Worm (Caenorhabditis elegans) whole organism, young adult: ENCODE data around the gene ugt-33.

Experiments
- ceh-91 ChIP-seq: fragments of 200-800 bp; sonication (Bioruptor generic); IDR thresholded peaks from 2 replicates; pipeline ENCODE4 v1.3.6; 2022; ENCODE audit warnings: missing genetic modification reagents, missing genetic modification characterization, missing compliant biosample characterization
- hsf-1 ChIP-seq: fragments of 200-800 bp; sonication (Bioruptor generic); IDR thresholded peaks from 2 replicates; pipeline ENCODE4 v1.3.6; 2022; ENCODE audit warnings: missing genetic modification reagents, missing genetic modification characterization, missing compliant biosample characterization
- lin-54 ChIP-seq: fragments of 200-800 bp; sonication (Bioruptor generic); optimal IDR thresholded peaks from 2 replicates; lab custom pipeline; 2018; ENCODE audit warnings: mild to moderate bottlenecking, missing genetic modification characterization, missing compliant biosample characterization
- madf-10 ChIP-seq: sonication (generic microtip); optimal IDR thresholded peaks from 2 replicates; lab custom pipeline; 2016; ENCODE audit warnings: mild to moderate bottlenecking, missing genetic modification characterization, missing compliant biosample characterization
- unc-130 ChIP-seq: sonication (generic microtip); optimal IDR thresholded peaks from 2 replicates; lab custom pipeline; 2016; ENCODE audit warnings: missing genetic modification reagents, missing genetic modification characterization, missing compliant biosample characterization
- ztf-22 ChIP-seq: fragments of 200-800 bp; sonication (Bioruptor generic); optimal IDR thresholded peaks from 2 replicates; lab custom pipeline; 2018; ENCODE audit warnings: mild to moderate bottlenecking, missing genetic modification characterization, moderate library complexity, missing compliant biosample characterization

ce11 chrV:10501295-10501694 is 8.1 kb downstream of the ugt-33 start, which contains the start of gene C35A5.3:
- TF ChIP-seq hsf-1: no peak
- no peak for TF ChIP-seq ztf-22 (GFP tag; lab: Kevin White, UChicago)
- TF ChIP-seq lin-54 (GFP tag; lab: Kevin White, UChicago): no peak
- no peak for TF ChIP-seq unc-130 (GFP tag; lab: Kevin White, UChicago)
- no peak for TF ChIP-seq madf-10 (tag; lab: Kevin White, UChicago)
- no peak for TF ChIP-seq ceh-91 (GFP tag; lab: Robert Waterston, UW)
